Fruit fly (Drosophila melanogaster) whole organism, embryonic: Measurements from ENCODE around the gene CkIIalpha-i3.
A peak's percentile ranks its signal among the peaks of the same experiment; 100 is the strongest.

Experiments
- Adf1 ChIP-seq: fragments of 200-800 bp; sonication (Bioruptor generic); IDR thresholded peaks from 2 replicates; pipeline ENCODE4 v1.3.6; 2022; ENCODE audit warnings: missing biosample characterization, missing genetic modification characterization
- Antp ChIP-seq: fragments of 200-800 bp; sonication (Bioruptor generic); optimal IDR thresholded peaks from 3 replicates; lab custom pipeline; 2016; ENCODE audit warnings: missing biosample characterization, missing genetic modification characterization
- Asciz ChIP-seq: fragments of 200-800 bp; sonication (Bioruptor generic); optimal IDR thresholded peaks from 2 replicates; lab custom pipeline; 2017; ENCODE audit warnings: missing biosample characterization, mild to moderate bottlenecking, missing genetic modification characterization, missing genetic modification reagents
- Atf3 ChIP-seq: fragments of 200-800 bp; sonication (Bioruptor generic); optimal IDR thresholded peaks from 3 replicates; lab custom pipeline; 2016; ENCODE audit warnings: missing biosample characterization, missing genetic modification characterization
- CG10321 ChIP-seq: fragments of 200-800 bp; sonication (Bioruptor generic); IDR thresholded peaks from 2 replicates; pipeline ENCODE4 v1.3.6; 2022; ENCODE audit warnings: missing biosample characterization, missing genetic modification characterization
- CG10462 ChIP-seq: fragments of 200-800 bp; sonication (Bioruptor generic); optimal IDR thresholded peaks from 2 replicates; lab custom pipeline; 2016; ENCODE audit warnings: missing biosample characterization, missing genetic modification characterization
- CG11093 ChIP-seq: fragments of 200-800 bp; sonication (Bioruptor generic); IDR thresholded peaks from 3 replicates; pipeline ENCODE4 v1.3.6; 2022; ENCODE audit warnings: missing biosample characterization, missing genetic modification characterization
- CG12155 ChIP-seq: fragments of 200-800 bp; sonication (Bioruptor generic); optimal IDR thresholded peaks from 3 replicates; lab custom pipeline; 2016; ENCODE audit warnings: missing biosample characterization, missing genetic modification characterization
- CG14710 ChIP-seq: fragments of 200-800 bp; sonication (Bioruptor generic); optimal IDR thresholded peaks from 3 replicates; lab custom pipeline; 2019; ENCODE audit warnings: missing biosample characterization, mild to moderate bottlenecking, missing genetic modification characterization, moderate library complexity
- CG1647 ChIP-seq: fragments of 200-800 bp; sonication (Bioruptor generic); optimal IDR thresholded peaks from 3 replicates; lab custom pipeline; 2016; ENCODE audit warnings: missing biosample characterization, missing genetic modification characterization
- CG17385 ChIP-seq: fragments of 200-800 bp; sonication (Bioruptor generic); optimal IDR thresholded peaks from 3 replicates; lab custom pipeline; 2018; ENCODE audit warnings: missing biosample characterization, mild to moderate bottlenecking, missing genetic modification characterization
- CG18262 ChIP-seq: fragments of 200-800 bp; optimal IDR thresholded peaks from 3 replicates; lab custom pipeline; 2019; ENCODE audit warnings: missing biosample characterization, mild to moderate bottlenecking, missing genetic modification characterization, moderate library complexity
- CG6272 ChIP-seq: fragments of 200-800 bp; sonication (Bioruptor generic); IDR thresholded peaks from 2 replicates; pipeline ENCODE4 v1.3.6; 2022; ENCODE audit warnings: missing biosample characterization, missing genetic modification characterization
- CG6689 ChIP-seq: fragments of 200-800 bp; sonication (Bioruptor generic); IDR thresholded peaks from 2 replicates; pipeline ENCODE4 v1.3.6; 2022; ENCODE audit warnings: missing biosample characterization, missing genetic modification characterization
- CG7963 ChIP-seq: fragments of 200-800 bp; sonication (Bioruptor generic); IDR thresholded peaks from 3 replicates; pipeline ENCODE4 v1.3.6; 2022; ENCODE audit warnings: missing biosample characterization, missing genetic modification characterization; ENCODE audit not compliant: partially characterized antibody
- CTCF ChIP-seq: fragments of 200-800 bp; sonication (Bioruptor generic); optimal IDR thresholded peaks from 2 replicates; lab custom pipeline; 2017; ENCODE audit warnings: missing biosample characterization, mild to moderate bottlenecking, missing genetic modification characterization, moderate library complexity
- D19B ChIP-seq: fragments of 200-800 bp; sonication (Bioruptor generic); optimal IDR thresholded peaks from 2 replicates; lab custom pipeline; 2017; ENCODE audit warnings: missing biosample characterization, mild to moderate bottlenecking, missing genetic modification characterization
- Deaf1 ChIP-seq: fragments of 200-800 bp; optimal IDR thresholded peaks from 3 replicates; lab custom pipeline; 2019; ENCODE audit warnings: missing biosample characterization, mild to moderate bottlenecking, missing genetic modification characterization, moderate library complexity
- Dek ChIP-seq: fragments of 200-800 bp; sonication (Bioruptor generic); optimal IDR thresholded peaks from 3 replicates; lab custom pipeline; 2019; ENCODE audit warnings: missing biosample characterization, mild to moderate bottlenecking, missing genetic modification characterization, moderate library complexity
- Drgx ChIP-seq: fragments of 200-800 bp; sonication (Bioruptor generic); IDR thresholded peaks from 2 replicates; pipeline ENCODE4 v1.3.6; 2022; ENCODE audit warnings: missing biosample characterization, missing genetic modification characterization
- Ets97D ChIP-seq: fragments of 200-800 bp; sonication (Bioruptor generic); optimal IDR thresholded peaks from 3 replicates; lab custom pipeline; 2016; ENCODE audit warnings: missing biosample characterization, missing genetic modification characterization
- HLH4C ChIP-seq: fragments of 200-800 bp; sonication (Bioruptor generic); IDR thresholded peaks from 3 replicates; pipeline ENCODE4 v1.3.6; 2022; ENCODE audit warnings: missing biosample characterization, missing genetic modification characterization; ENCODE audit not compliant: partially characterized antibody
- Hey ChIP-seq: fragments of 200-800 bp; sonication (Bioruptor generic); optimal IDR thresholded peaks from 3 replicates; lab custom pipeline; 2018; ENCODE audit warnings: missing biosample characterization, mild to moderate bottlenecking, missing genetic modification characterization
- Hmr ChIP-seq: fragments of 200-800 bp; sonication (Bioruptor generic); optimal IDR thresholded peaks from 3 replicates; lab custom pipeline; 2017; ENCODE audit warnings: mild to moderate bottlenecking, missing biosample characterization, missing genetic modification reagents, missing genetic modification characterization
- Hr51 ChIP-seq, 2 experiments: fragments of 200-800 bp; sonication (Bioruptor generic); optimal IDR thresholded peaks; 2 replicates in 1 of 2; 3 replicates in 1 of 2; lab custom pipeline; 2016 to 2018; ENCODE audit warnings: missing biosample characterization in 2 of 2, missing genetic modification characterization in 2 of 2, mild to moderate bottlenecking in 1 of 2, moderate library complexity in 1 of 2
- Myb ChIP-seq: fragments of 200-800 bp; sonication (Bioruptor generic); optimal IDR thresholded peaks from 2 replicates; lab custom pipeline; 2016; ENCODE audit warnings: missing biosample characterization, missing genetic modification characterization
- Oli ChIP-seq: fragments of 200-800 bp; sonication (Bioruptor generic); optimal IDR thresholded peaks from 2 replicates; lab custom pipeline; 2018; ENCODE audit warnings: missing biosample characterization, mild to moderate bottlenecking, missing genetic modification characterization, moderate library complexity
- Side ChIP-seq: fragments of 200-800 bp; sonication (Bioruptor generic); optimal IDR thresholded peaks from 2 replicates; lab custom pipeline; 2016; ENCODE audit warnings: missing biosample characterization, missing genetic modification characterization
- Sox100B ChIP-seq: fragments of 200-800 bp; sonication (Bioruptor generic); optimal IDR thresholded peaks from 3 replicates; lab custom pipeline; 2018; ENCODE audit warnings: missing biosample characterization, mild to moderate bottlenecking, missing genetic modification characterization
- Taf1 ChIP-seq: fragments of 200-800 bp; sonication (Bioruptor generic); IDR thresholded peaks from 2 replicates; pipeline ENCODE4 v1.3.6; 2022; ENCODE audit warnings: missing biosample characterization, missing genetic modification characterization
- al ChIP-seq: fragments of 200-800 bp; sonication (Bioruptor generic); IDR thresholded peaks from 2 replicates; pipeline ENCODE4 v1.3.6; 2022; ENCODE audit warnings: missing biosample characterization, missing genetic modification characterization
- bowl ChIP-seq: fragments of 200-800 bp; sonication (Bioruptor generic); IDR thresholded peaks from 2 replicates; pipeline ENCODE4 v1.3.6; 2022; ENCODE audit warnings: missing biosample characterization, missing genetic modification characterization
- btn ChIP-seq: fragments of 200-800 bp; sonication (Bioruptor generic); optimal IDR thresholded peaks from 2 replicates; lab custom pipeline; 2016; ENCODE audit warnings: missing biosample characterization, missing genetic modification characterization
- chif ChIP-seq, 2 experiments: fragments of 200-800 bp; sonication (Bioruptor generic); optimal IDR thresholded peaks; 3 replicates each; lab custom pipeline; 2016; ENCODE audit warnings: missing biosample characterization in 2 of 2, missing genetic modification characterization in 2 of 2
- corto ChIP-seq: fragments of 200-800 bp; sonication (Bioruptor generic); optimal IDR thresholded peaks from 2 replicates; lab custom pipeline; 2016; ENCODE audit warnings: missing biosample characterization, mild to moderate bottlenecking, missing genetic modification characterization, moderate library complexity
- ems ChIP-seq: fragments of 200-800 bp; sonication (Bioruptor generic); optimal IDR thresholded peaks from 3 replicates; lab custom pipeline; 2016; ENCODE audit warnings: missing biosample characterization, missing genetic modification characterization
- en ChIP-seq: fragments of 200-800 bp; sonication (Bioruptor generic); optimal IDR thresholded peaks from 2 replicates; lab custom pipeline; 2016; ENCODE audit warnings: missing biosample characterization, missing genetic modification characterization
- ewg ChIP-seq: fragments of 200-800 bp; sonication (Bioruptor generic); optimal IDR thresholded peaks from 3 replicates; lab custom pipeline; 2017; ENCODE audit warnings: mild to moderate bottlenecking, missing biosample characterization, missing genetic modification reagents, missing genetic modification characterization
- fd102C ChIP-seq: fragments of 200-800 bp; sonication (Bioruptor generic); optimal IDR thresholded peaks from 2 replicates; lab custom pipeline; 2018; ENCODE audit warnings: missing biosample characterization, mild to moderate bottlenecking, missing genetic modification characterization, moderate library complexity
- fd96Cb ChIP-seq: fragments of 200-800 bp; sonication (Bioruptor generic); optimal IDR thresholded peaks from 2 replicates; lab custom pipeline; 2018; ENCODE audit warnings: missing biosample characterization, mild to moderate bottlenecking, missing genetic modification characterization, moderate library complexity
- kah ChIP-seq: fragments of 200-800 bp; sonication (Bioruptor generic); optimal IDR thresholded peaks from 2 replicates; lab custom pipeline; 2018; ENCODE audit warnings: missing biosample characterization, mild to moderate bottlenecking, missing genetic modification characterization
- lmd ChIP-seq: fragments of 200-800 bp; sonication (Bioruptor generic); IDR thresholded peaks from 2 replicates; pipeline ENCODE4 v1.3.6; 2022; ENCODE audit warnings: missing biosample characterization, missing genetic modification characterization
- mld ChIP-seq: fragments of 200-800 bp; sonication (Bioruptor generic); IDR thresholded peaks from 3 replicates; pipeline ENCODE4 v1.3.6; 2022; ENCODE audit warnings: missing biosample characterization, missing genetic modification characterization; ENCODE audit not compliant: partially characterized antibody
- nau ChIP-seq: fragments of 200-800 bp; sonication (Bioruptor generic); optimal IDR thresholded peaks from 3 replicates; lab custom pipeline; 2017; ENCODE audit warnings: missing biosample characterization, mild to moderate bottlenecking, missing genetic modification characterization, missing genetic modification reagents
- prd ChIP-seq, 3 experiments: fragments of >200 bp in 2 of 3; fragments of 200-800 bp in 1 of 3; sonication (Bioruptor generic) in 1 of 3; optimal IDR thresholded peaks in 2 of 3; IDR thresholded peaks in 1 of 3; 2 replicates in 2 of 3; 3 replicates in 1 of 3; pipeline versions ENCODE4 v1.3.6 to Lab custom; 2017 to 2022; ENCODE audit warnings: missing biosample characterization in 1 of 3, missing genetic modification characterization in 1 of 3
- pum ChIP-seq: fragments of 200-800 bp; sonication (Bioruptor generic); optimal IDR thresholded peaks from 2 replicates; lab custom pipeline; 2016; ENCODE audit warnings: missing biosample characterization, missing genetic modification characterization
- sima ChIP-seq: fragments of 200-800 bp; sonication (Bioruptor generic); optimal IDR thresholded peaks from 2 replicates; lab custom pipeline; 2016; ENCODE audit warnings: missing biosample characterization, missing genetic modification characterization
- sisA ChIP-seq: fragments of 200-800 bp; sonication (Bioruptor generic); IDR thresholded peaks from 2 replicates; pipeline ENCODE4 v1.3.6; 2022; ENCODE audit warnings: missing biosample characterization, missing genetic modification characterization
- stwl ChIP-seq: fragments of 200-800 bp; sonication (Bioruptor generic); optimal IDR thresholded peaks from 3 replicates; lab custom pipeline; 2018; ENCODE audit warnings: missing biosample characterization, mild to moderate bottlenecking, missing genetic modification characterization, moderate library complexity
- trh ChIP-seq: fragments of 200-800 bp; sonication (Bioruptor generic); optimal IDR thresholded peaks from 2 replicates; lab custom pipeline; 2016; ENCODE audit warnings: missing biosample characterization, missing genetic modification characterization
- wdn ChIP-seq: fragments of 200-800 bp; sonication (Bioruptor generic); IDR thresholded peaks from 2 replicates; pipeline ENCODE4 v1.3.6; 2022; ENCODE audit warnings: missing biosample characterization, missing genetic modification characterization
- zfh1 ChIP-seq: fragments of 200-800 bp; sonication (Bioruptor generic); IDR thresholded peaks from 3 replicates; pipeline ENCODE4 v1.3.6; 2022; ENCODE audit warnings: missing biosample characterization, missing genetic modification characterization

The CkIIalpha-i3 gene

DNA sequence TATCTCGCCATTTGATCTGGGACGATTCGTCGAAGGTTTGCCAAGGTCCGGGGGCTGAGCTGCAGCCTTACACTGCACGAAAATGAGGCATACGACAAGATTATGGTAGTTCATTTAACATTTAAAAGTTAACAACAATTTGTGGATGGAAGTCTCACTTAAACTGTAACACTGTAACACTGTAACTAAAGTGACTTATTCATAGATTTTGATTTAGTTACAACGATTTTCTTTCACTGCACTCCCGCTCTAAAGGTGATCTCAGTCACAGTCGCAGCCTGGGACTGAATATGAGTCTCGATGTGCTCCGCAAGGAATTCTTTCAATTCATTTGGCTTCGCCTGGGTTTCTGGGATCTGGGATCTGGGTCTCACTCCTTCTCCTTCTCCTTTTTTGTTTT, 49.8 kb upstream of the CkIIalpha-i3 start (continued):
- TF ChIP-seq mld = no peak
- no peak for TF ChIP-seq al
- TF ChIP-seq chif (GFP tag; optimal IDR thresholded peaks at IDR 0.05; lab: Kevin White, UChicago) = peak in 1 of 2 experiments; percentile 36
- TF ChIP-seq Myb (GFP tag; lab: Kevin White, UChicago) = no peak
- no peak for TF ChIP-seq sisA
- no peak for TF ChIP-seq Sox100B (GFP tag; lab: Kevin White, UChicago)
- no peak for TF ChIP-seq Taf1 (GFP tag; lab: Robert Waterston, UW)
- peak; percentile 84 for TF ChIP-seq zfh1 (GFP tag; lab: Robert Waterston, UW)
- no peak for TF ChIP-seq ewg (GFP tag; lab: Kevin White, UChicago)
- no peak for TF ChIP-seq CG10462 (GFP tag; lab: Kevin White, UChicago)
- TF ChIP-seq ems (GFP tag; lab: Kevin White, UChicago) = no peak
- no peak for TF ChIP-seq Ets97D
- TF ChIP-seq prd (optimal IDR thresholded peaks at IDR 0.05; lab: Kevin White, UChicago) = no peak
- peak; percentile 93 for TF ChIP-seq prd (GFP tag; IDR thresholded peaks at IDR 0.05; lab: Robert Waterston, UW)
- peak; percentile 57 for TF ChIP-seq CG14710
- TF ChIP-seq CG10321 (GFP tag; lab: Robert Waterston, UW) = no peak
- TF ChIP-seq Atf3 (GFP tag; lab: Kevin White, UChicago) = peak; percentile 25
- peak; percentile 16 for TF ChIP-seq pum (GFP tag; lab: Kevin White, UChicago)
- TF ChIP-seq CG17385 = no peak
- no peak for TF ChIP-seq nau (GFP tag; lab: Kevin White, UChicago)
- TF ChIP-seq kah = no peak
- no peak for TF ChIP-seq CG6272
- peak; percentile 24 for TF ChIP-seq Antp (GFP tag; lab: Kevin White, UChicago)
- peak; percentile 29 for TF ChIP-seq stwl (tag; lab: Kevin White, UChicago)
- TF ChIP-seq Drgx (GFP tag; lab: Robert Waterston, UW) = peak; percentile 61; the same call in 1 of the 2 replicates
- TF ChIP-seq Hmr (GFP tag; lab: Kevin White, UChicago) = no peak
- TF ChIP-seq Asciz = no peak
- peak; percentile 20 for TF ChIP-seq Oli
- peak; percentile 36 for TF ChIP-seq fd96Cb (tag; lab: Kevin White, UChicago)
- no peak for TF ChIP-seq Side (GFP tag; lab: Kevin White, UChicago)
- no peak for TF ChIP-seq CG1647 (GFP tag; lab: Kevin White, UChicago)
- TF ChIP-seq fd102C (GFP tag; lab: Kevin White, UChicago) = peak; percentile 89
- no peak for TF ChIP-seq CG12155 (GFP tag; lab: Kevin White, UChicago)
- TF ChIP-seq CTCF = no peak
- no peak for TF ChIP-seq HLH4C (GFP tag; lab: Robert Waterston, UW)
- TF ChIP-seq Hr51 (GFP tag; optimal IDR thresholded peaks at IDR 0.05; lab: Kevin White, UChicago) = no peak
- no peak for TF ChIP-seq Hey (tag; lab: Kevin White, UChicago)
- TF ChIP-seq trh (GFP tag; lab: Kevin White, UChicago) = no peak
- no peak for TF ChIP-seq btn (GFP tag; lab: Kevin White, UChicago)
- no peak for TF ChIP-seq Dek
- no peak for TF ChIP-seq CG7963 (GFP tag; lab: Robert Waterston, UW)
- 0 out of 3 replicates have a peak, but pooled peaks have one; percentile 18 for TF ChIP-seq CG11093 (GFP tag; lab: Robert Waterston, UW)
- TF ChIP-seq wdn (GFP tag; lab: Robert Waterston, UW) = no peak
- TF ChIP-seq Deaf1 (tag; lab: Kevin White, UChicago) = no peak
- TF ChIP-seq corto = peak; percentile 81
- TF ChIP-seq bowl (GFP tag; lab: Robert Waterston, UW) = no peak
- peak; percentile 39 for TF ChIP-seq CG6689 (GFP tag; lab: Robert Waterston, UW)
- TF ChIP-seq sima = no peak
- TF ChIP-seq CG18262 (tag; lab: Kevin White, UChicago) = peak; percentile 58
- TF ChIP-seq en = no peak
- TF ChIP-seq lmd (GFP tag; lab: Robert Waterston, UW) = peak; percentile 17; the same call in 1 of the 2 replicates
- TF ChIP-seq Adf1 (GFP tag; lab: Robert Waterston, UW) = no peak
- TF ChIP-seq D19B (GFP tag; lab: Kevin White, UChicago) = no peak
